Fruit fly (Drosophila melanogaster) whole organism, embryonic: ENCODE data around the gene Cpsf73.

Experiments
- CG10565 ChIP-seq: fragments of 200-800 bp; sonication (Bioruptor generic); optimal IDR thresholded peaks from 3 replicates; lab custom pipeline; 2016; ENCODE audit warnings: missing biosample characterization, mild to moderate bottlenecking, missing genetic modification characterization
- CG11093 ChIP-seq: fragments of 200-800 bp; sonication (Bioruptor generic); IDR thresholded peaks from 3 replicates; pipeline ENCODE4 v1.3.6; 2022; ENCODE audit warnings: missing biosample characterization, missing genetic modification characterization
- CG12744 ChIP-seq: fragments of 200-800 bp; sonication (Bioruptor generic); optimal IDR thresholded peaks from 2 replicates; lab custom pipeline; 2016; ENCODE audit warnings: missing biosample characterization, missing genetic modification characterization
- CG13287 ChIP-seq: fragments of 200-800 bp; sonication (Bioruptor generic); IDR thresholded peaks from 2 replicates; pipeline ENCODE4 v1.3.6; 2022; ENCODE audit warnings: missing biosample characterization, missing genetic modification characterization; ENCODE audit not compliant: partially characterized antibody
- CG13775 ChIP-seq: fragments of 200-800 bp; sonication (Bioruptor generic); optimal IDR thresholded peaks from 3 replicates; lab custom pipeline; 2017; ENCODE audit warnings: missing biosample characterization, mild to moderate bottlenecking, missing genetic modification characterization
- CG14860 ChIP-seq: fragments of 200-800 bp; sonication (Bioruptor generic); IDR thresholded peaks from 3 replicates; pipeline ENCODE4 v1.3.6; 2022; ENCODE audit warnings: missing biosample characterization, missing genetic modification characterization; ENCODE audit not compliant: partially characterized antibody
- CG2712 ChIP-seq: fragments of 200-800 bp; optimal IDR thresholded peaks from 3 replicates; lab custom pipeline; 2019; ENCODE audit warnings: missing biosample characterization, mild to moderate bottlenecking, missing genetic modification characterization, moderate library complexity
- CG33213 ChIP-seq: fragments of 200-800 bp; sonication (Bioruptor generic); optimal IDR thresholded peaks from 3 replicates; lab custom pipeline; 2016; ENCODE audit warnings: missing biosample characterization, missing genetic modification characterization
- CG34376 ChIP-seq: fragments of 200-800 bp; sonication (Bioruptor generic); optimal IDR thresholded peaks from 2 replicates; lab custom pipeline; 2018; ENCODE audit warnings: missing biosample characterization, mild to moderate bottlenecking, missing genetic modification characterization
- CG3847 ChIP-seq: fragments of 200-800 bp; sonication (Bioruptor generic); IDR thresholded peaks from 2 replicates; pipeline ENCODE4 v1.3.6; 2022; ENCODE audit warnings: missing biosample characterization, missing genetic modification characterization
- CG6175 ChIP-seq: fragments of 200-800 bp; sonication (Bioruptor generic); IDR thresholded peaks from 3 replicates; pipeline ENCODE4 v1.3.6; 2022; ENCODE audit warnings: missing biosample characterization, missing genetic modification characterization
- CG9797 ChIP-seq: fragments of 200-800 bp; sonication (Bioruptor generic); optimal IDR thresholded peaks from 3 replicates; lab custom pipeline; 2018; ENCODE audit warnings: missing biosample characterization, mild to moderate bottlenecking, missing genetic modification characterization
- Doc2 ChIP-seq: fragments of 200-800 bp; sonication (Bioruptor generic); IDR thresholded peaks from 2 replicates; pipeline ENCODE4 v1.3.6; 2022; ENCODE audit warnings: missing biosample characterization, missing genetic modification characterization
- E2f2 ChIP-seq: fragments of 200-800 bp; sonication (Bioruptor generic); IDR thresholded peaks from 2 replicates; pipeline ENCODE4 v1.3.6; 2022; ENCODE audit warnings: missing biosample characterization, missing genetic modification characterization
- Eip74EF ChIP-seq, 2 experiments: fragments of 200-800 bp in 1 of 2; fragments of >200 bp in 1 of 2; sonication (Bioruptor generic) in 1 of 2; optimal IDR thresholded peaks; 2 replicates each; lab custom pipeline; 2017 to 2019; ENCODE audit warnings: missing biosample characterization in 2 of 2, missing genetic modification characterization in 2 of 2, mild to moderate bottlenecking in 1 of 2, moderate library complexity in 1 of 2
- Elba2 ChIP-seq: fragments of 200-800 bp; sonication (Bioruptor generic); optimal IDR thresholded peaks from 3 replicates; lab custom pipeline; 2016; ENCODE audit warnings: missing biosample characterization, missing genetic modification characterization
- Fer2 ChIP-seq: fragments of 200-800 bp; sonication (Bioruptor generic); optimal IDR thresholded peaks from 2 replicates; lab custom pipeline; 2018; ENCODE audit warnings: missing biosample characterization, mild to moderate bottlenecking, missing genetic modification characterization, moderate library complexity
- Gug ChIP-seq: fragments of 200-800 bp; sonication (Bioruptor generic); IDR thresholded peaks from 4 replicates; pipeline ENCODE4 v1.3.6; 2022; ENCODE audit warnings: missing biosample characterization, missing genetic modification characterization
- Hand ChIP-seq: fragments of 200-800 bp; sonication (Bioruptor generic); optimal IDR thresholded peaks from 2 replicates; lab custom pipeline; 2017; ENCODE audit warnings: mild to moderate bottlenecking, missing biosample characterization, missing genetic modification reagents, missing genetic modification characterization
- Nf-YB ChIP-seq: fragments of 200-800 bp; sonication (Bioruptor generic); optimal IDR thresholded peaks from 3 replicates; lab custom pipeline; 2019; ENCODE audit warnings: missing biosample characterization, mild to moderate bottlenecking, missing genetic modification characterization, moderate library complexity
- Oli ChIP-seq: fragments of 200-800 bp; sonication (Bioruptor generic); optimal IDR thresholded peaks from 2 replicates; lab custom pipeline; 2018; ENCODE audit warnings: missing biosample characterization, mild to moderate bottlenecking, missing genetic modification characterization, moderate library complexity
- Rx ChIP-seq: fragments of 200-800 bp; sonication (Bioruptor generic); IDR thresholded peaks from 2 replicates; pipeline ENCODE4 v1.3.6; 2022; ENCODE audit warnings: missing biosample characterization, missing genetic modification characterization
- Sry-β ChIP-seq: fragments of 200-800 bp; sonication (Bioruptor generic); optimal IDR thresholded peaks from 2 replicates; lab custom pipeline; 2018; ENCODE audit warnings: missing biosample characterization, mild to moderate bottlenecking, missing genetic modification characterization, moderate library complexity
- Taf1 ChIP-seq: fragments of 200-800 bp; sonication (Bioruptor generic); IDR thresholded peaks from 2 replicates; pipeline ENCODE4 v1.3.6; 2022; ENCODE audit warnings: missing biosample characterization, missing genetic modification characterization
- bsh ChIP-seq, 2 experiments: fragments of 200-800 bp; sonication (Bioruptor generic); optimal IDR thresholded peaks; 2 replicates each; lab custom pipeline; 2017 to 2018; ENCODE audit warnings: mild to moderate bottlenecking in 2 of 2, missing biosample characterization in 2 of 2, missing genetic modification characterization in 2 of 2, moderate library complexity in 1 of 2
- ewg ChIP-seq: fragments of 200-800 bp; sonication (Bioruptor generic); optimal IDR thresholded peaks from 3 replicates; lab custom pipeline; 2017; ENCODE audit warnings: mild to moderate bottlenecking, missing biosample characterization, missing genetic modification reagents, missing genetic modification characterization
- fu2 ChIP-seq: fragments of 200-800 bp; sonication (Bioruptor generic); optimal IDR thresholded peaks from 2 replicates; lab custom pipeline; 2016; ENCODE audit warnings: missing biosample characterization, missing genetic modification characterization
- grau ChIP-seq: fragments of 200-800 bp; optimal IDR thresholded peaks from 3 replicates; lab custom pipeline; 2019; ENCODE audit warnings: missing biosample characterization, mild to moderate bottlenecking, missing genetic modification characterization, moderate library complexity
- hb ChIP-seq: fragments of 200-800 bp; sonication (Bioruptor generic); IDR thresholded peaks from 3 replicates; pipeline ENCODE4 v1.3.6; 2022; ENCODE audit warnings: missing biosample characterization, missing genetic modification characterization; ENCODE audit not compliant: partially characterized antibody
- lbe ChIP-seq: fragments of 200-800 bp; sonication (Bioruptor generic); optimal IDR thresholded peaks from 2 replicates; lab custom pipeline; 2016; ENCODE audit warnings: missing biosample characterization, mild to moderate bottlenecking, missing genetic modification characterization
- lov ChIP-seq, 2 experiments: fragments of 200-800 bp in 1 of 2; fragments of >200 bp in 1 of 2; sonication (Bioruptor generic) in 1 of 2; IDR thresholded peaks in 1 of 2; optimal IDR thresholded peaks in 1 of 2; 2 replicates in 1 of 2; 3 replicates in 1 of 2; pipeline versions ENCODE4 v1.3.6 to Lab custom; 2017 to 2022; ENCODE audit warnings: missing biosample characterization in 1 of 2, missing genetic modification characterization in 1 of 2
- nerfin-2 ChIP-seq: fragments of 200-800 bp; sonication (Bioruptor generic); IDR thresholded peaks from 2 replicates; pipeline ENCODE4 v1.3.6; 2022; ENCODE audit warnings: missing biosample characterization, missing genetic modification characterization; ENCODE audit not compliant: partially characterized antibody
- repo ChIP-seq: fragments of 200-800 bp; sonication (Bioruptor generic); optimal IDR thresholded peaks from 2 replicates; lab custom pipeline; 2016; ENCODE audit warnings: missing biosample characterization, missing genetic modification characterization
- sisA ChIP-seq: fragments of 200-800 bp; sonication (Bioruptor generic); IDR thresholded peaks from 2 replicates; pipeline ENCODE4 v1.3.6; 2022; ENCODE audit warnings: missing biosample characterization, missing genetic modification characterization
- sug ChIP-seq: fragments of 200-800 bp; optimal IDR thresholded peaks from 2 replicates; lab custom pipeline; 2019; ENCODE audit warnings: missing biosample characterization, mild to moderate bottlenecking, missing genetic modification characterization, moderate library complexity
- wor ChIP-seq: fragments of 200-800 bp; sonication (Bioruptor generic); IDR thresholded peaks from 2 replicates; pipeline ENCODE4 v1.3.6; 2022; ENCODE audit warnings: missing biosample characterization, missing genetic modification characterization
- z ChIP-seq: fragments of 200-800 bp; sonication (Bioruptor generic); IDR thresholded peaks from 3 replicates; pipeline ENCODE4 v1.3.6; 2022; ENCODE audit warnings: missing biosample characterization, missing genetic modification characterization

The Cpsf73 gene

DNA sequence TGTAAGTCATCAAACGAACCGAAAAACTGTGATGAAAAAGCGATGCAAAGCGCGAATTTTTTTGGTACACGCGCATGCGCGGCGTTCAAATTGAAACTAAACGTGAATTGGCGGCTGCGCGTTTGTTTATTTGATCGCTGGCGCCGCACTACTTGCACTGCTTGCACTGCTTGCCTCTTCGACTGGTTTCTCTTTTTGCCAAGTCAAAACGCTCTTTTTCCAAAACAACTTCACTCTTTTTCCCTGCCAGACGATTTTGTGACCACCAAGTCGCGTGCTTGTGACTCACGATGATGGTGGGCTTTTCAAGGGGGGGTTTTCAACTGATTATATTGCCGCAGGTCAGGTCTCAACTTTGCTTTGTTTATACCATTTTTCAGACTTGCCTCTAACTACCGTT is 42.1 kb downstream of the Cpsf73 start, which contains the start of gene CG14304 (continued):
- no peak for TF ChIP-seq CG12744
- TF ChIP-seq sug (tag; lab: Kevin White, UChicago) = no peak
- no peak for TF ChIP-seq sisA (GFP tag; lab: Robert Waterston, UW)
- no peak for TF ChIP-seq CG2712 (tag; lab: Kevin White, UChicago)
- TF ChIP-seq ewg = peak; percentile 31
- TF ChIP-seq CG10565 = no peak
- TF ChIP-seq CG6175 (GFP tag; lab: Robert Waterston, UW) = 0 out of 3 replicates have a peak, but pooled peaks have one; percentile 58

DNA sequence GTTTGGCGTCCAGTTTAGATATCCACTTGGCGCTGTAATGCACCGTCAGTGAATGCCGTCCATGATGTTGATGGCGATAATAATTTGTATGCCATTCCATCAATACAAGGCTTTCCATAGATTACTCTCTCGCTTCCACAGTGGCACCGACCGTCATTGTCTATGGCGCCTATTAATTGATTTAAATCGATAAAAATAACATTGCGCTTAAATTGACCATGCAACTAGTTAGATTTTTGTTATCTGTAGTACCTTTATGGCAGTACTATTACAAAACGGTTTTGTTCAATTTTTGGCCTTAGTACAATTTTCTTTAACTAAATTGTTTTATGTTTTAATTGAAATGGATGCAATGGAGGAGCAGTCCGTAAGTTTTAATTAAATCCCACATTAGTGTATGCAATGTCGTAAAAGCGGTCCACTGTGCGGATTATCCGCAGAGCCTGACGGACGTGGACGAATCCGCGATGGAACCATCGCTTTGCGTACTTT is 43.9 kb downstream of the Cpsf73 start:
- peak; percentile 44 for TF ChIP-seq CG13775
- TF ChIP-seq bsh (GFP tag; optimal IDR thresholded peaks at IDR 0.05; lab: Kevin White, UChicago) = peak in 1 of 2 experiments; percentile 4
- TF ChIP-seq z = no peak
- TF ChIP-seq Fer2 (tag; lab: Kevin White, UChicago) = no peak

- TF ChIP-seq Eip74EF (GFP tag; optimal IDR thresholded peaks at IDR 0.05; lab: Kevin White, UChicago) = no peak
- no peak for TF ChIP-seq repo (GFP tag; lab: Kevin White, UChicago)
- TF ChIP-seq Doc2 (GFP tag; lab: Robert Waterston, UW) = no peak
- no peak for TF ChIP-seq fu2
- TF ChIP-seq Hand (GFP tag; lab: Kevin White, UChicago) = no peak
- no peak for TF ChIP-seq E2f2 (GFP tag; lab: Robert Waterston, UW)
- no peak for TF ChIP-seq Sry-β (GFP tag; lab: Kevin White, UChicago)
- TF ChIP-seq wor (GFP tag; lab: Robert Waterston, UW) = no peak
- no peak for TF ChIP-seq grau
- TF ChIP-seq Gug (GFP tag; lab: Robert Waterston, UW) = no peak
- TF ChIP-seq Nf-YB (GFP tag; lab: Kevin White, UChicago) = no peak
These were observed 45.9 kb downstream of the Cpsf73 start, which contains the start of gene CG7695 for dm6 chr3R:18617411-18617810. Gene CG7695, minus strand, starts transcription at chr3R:18617511.

- TF ChIP-seq hb = no peak
- no peak for TF ChIP-seq lov (optimal IDR thresholded peaks at IDR 0.05; lab: Kevin White, UChicago)
- no peak for TF ChIP-seq lov (GFP tag; IDR thresholded peaks at IDR 0.05; lab: Robert Waterston, UW)
- TF ChIP-seq CG13287 (GFP tag; lab: Robert Waterston, UW) = no peak
- TF ChIP-seq CG10565 = no peak
- no peak for TF ChIP-seq Rx
- TF ChIP-seq Taf1 = no peak
- TF ChIP-seq Oli (tag; lab: Kevin White, UChicago) = no peak
- no peak for TF ChIP-seq CG3847 (GFP tag; lab: Robert Waterston, UW)
- no peak for TF ChIP-seq CG9797 (GFP tag; lab: Kevin White, UChicago)
- no peak for TF ChIP-seq CG11093 (GFP tag; lab: Robert Waterston, UW)
- no peak for TF ChIP-seq CG34376 (GFP tag; lab: Kevin White, UChicago)
- no peak for TF ChIP-seq CG33213 (GFP tag; lab: Kevin White, UChicago)
- TF ChIP-seq CG14860 (GFP tag; lab: Robert Waterston, UW) = no peak
- no peak for TF ChIP-seq lbe (GFP tag; lab: Kevin White, UChicago)
- TF ChIP-seq Elba2 (GFP tag; lab: Kevin White, UChicago) = no peak
- no peak for TF ChIP-seq nerfin-2
These were observed 47.3 kb downstream of the Cpsf73 start for dm6 chr3R:18616007-18616406.
